Worm (Caenorhabditis elegans): ENCODE results near the gene C10A4.7.

- TF ChIP-seq tbx-37 (GFP tag; conservative IDR thresholded peaks at IDR 0.05), result no peak
- no peak for TF ChIP-seq F13C5.2 (tag; optimal IDR thresholded peaks at IDR 0.05)
- TF ChIP-seq ceh-13 (GFP tag; optimal IDR thresholded peaks at IDR 0.05), result no peak
- TF ChIP-seq ama-1 (optimal IDR thresholded peaks at IDR 0.05), result no peak
- TF ChIP-seq flt-1 (GFP tag; IDR thresholded peaks at IDR 0.05), result no peak
- TF ChIP-seq aly-1 (tag; optimal IDR thresholded peaks at IDR 0.05), result no peak
- no peak for TF ChIP-seq scrt-1 (GFP tag; IDR thresholded peaks at IDR 0.05)
Observed at ce11 chrX:7409935-7410334, 5.4 kb downstream of the C10A4.7 start, which contains the start of gene C10A4.2.

All from whole organism, early embryonic.